Worm (Caenorhabditis elegans): Measurements from ENCODE around the gene ethe-1.

DNA sequence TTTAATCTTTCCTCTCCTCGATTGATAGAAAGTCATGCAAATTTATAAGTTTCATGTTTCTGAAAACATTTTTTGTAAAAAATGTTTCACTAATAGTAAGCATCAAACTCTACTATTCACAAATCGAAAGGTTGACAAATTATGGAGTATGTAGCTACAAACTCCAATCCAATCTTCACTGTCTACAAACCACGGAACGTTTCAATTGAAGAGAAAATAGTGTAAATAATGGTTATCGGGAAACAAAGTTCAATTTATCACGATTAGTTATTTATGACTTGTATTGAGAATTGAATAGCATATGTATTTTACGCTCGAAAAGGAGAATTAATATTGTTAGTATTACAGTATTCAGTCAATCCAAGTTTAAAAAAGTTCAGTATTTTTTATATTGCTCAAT lies 8.9 kb downstream of the ethe-1 start:
- no peak for TF ChIP-seq ekl-4 (GFP tag; IDR thresholded peaks at IDR 0.05)
- TF ChIP-seq C17E4.6 (GFP tag; IDR thresholded peaks at IDR 0.05), result no peak
- TF ChIP-seq lag-1 (GFP tag; IDR thresholded peaks at IDR 0.05), result no peak
- TF ChIP-seq attf-3 (GFP tag; conservative IDR thresholded peaks at IDR 0.05), result no peak
- TF ChIP-seq F52B5.7 (tag; optimal IDR thresholded peaks at IDR 0.05), result no peak
